Worm (Caenorhabditis elegans): ENCODE data around the gene F27B3.6.

F27B3.6 gene

ce11 chrIII:6578505-6578904, at the start of gene F27B3.6:
Gene F27B3.6 (minus strand): TSS chrIII:6578605.
- TF ChIP-seq ztf-29 (GFP tag; IDR thresholded peaks at IDR 0.05) = no peak
- no peak for TF ChIP-seq ztf-23 (GFP tag; IDR thresholded peaks at IDR 0.05)
- TF ChIP-seq flt-1 (GFP tag; IDR thresholded peaks at IDR 0.05) = no peak
- no peak for TF ChIP-seq cog-1 (tag; optimal IDR thresholded peaks at IDR 0.05)
- TF ChIP-seq T22C8.4 (GFP tag; IDR thresholded peaks at IDR 0.05) = no peak
- no peak for TF ChIP-seq ref-1 (GFP tag; conservative IDR thresholded peaks at IDR 0.05)
- TF ChIP-seq tab-1 (GFP tag; IDR thresholded peaks at IDR 0.05) = no peak
- no peak for TF ChIP-seq med-1 (GFP tag; optimal IDR thresholded peaks at IDR 0.05; ENCODE audit: insufficient read depth)
- no peak for TF ChIP-seq klf-2 (GFP tag; conservative IDR thresholded peaks at IDR 0.05)

ce11 chrIII:6627876-6628275, 49.5 kb upstream of the F27B3.6 start:
- TF ChIP-seq T22C8.4 (GFP tag; IDR thresholded peaks at IDR 0.05) = 0 out of 2 replicates have a peak, but pooled peaks have one; percentile 44

- no peak for TF ChIP-seq flt-1 (GFP tag; IDR thresholded peaks at IDR 0.05)
- no peak for TF ChIP-seq ref-1 (GFP tag; conservative IDR thresholded peaks at IDR 0.05)
- TF ChIP-seq ztf-29 (GFP tag; IDR thresholded peaks at IDR 0.05) = no peak
- no peak for TF ChIP-seq ztf-23 (GFP tag; IDR thresholded peaks at IDR 0.05)
Measured at ce11 chrIII:6625317-6625716, 46.9 kb upstream of the F27B3.6 start.

- TF ChIP-seq ztf-29 (GFP tag; IDR thresholded peaks at IDR 0.05) = no peak
- no peak for TF ChIP-seq klf-2 (GFP tag; conservative IDR thresholded peaks at IDR 0.05)
- TF ChIP-seq flt-1 (GFP tag; IDR thresholded peaks at IDR 0.05) = no peak
- TF ChIP-seq ref-1 (GFP tag; conservative IDR thresholded peaks at IDR 0.05) = no peak
- TF ChIP-seq cog-1 (tag; optimal IDR thresholded peaks at IDR 0.05) = no peak
- no peak for TF ChIP-seq T22C8.4 (GFP tag; IDR thresholded peaks at IDR 0.05)
- no peak for TF ChIP-seq ztf-23 (GFP tag; IDR thresholded peaks at IDR 0.05)
- TF ChIP-seq med-1 (GFP tag; optimal IDR thresholded peaks at IDR 0.05; ENCODE audit: insufficient read depth) = no peak
- TF ChIP-seq tab-1 (GFP tag; IDR thresholded peaks at IDR 0.05) = no peak
Measured at ce11 chrIII:6624872-6625271, 46.5 kb upstream of the F27B3.6 start, which contains the start of gene copd-1. Gene copd-1 (minus strand): TSS chrIII:6624972.

ce11 chrIII:6619952-6620351, 41.5 kb upstream of the F27B3.6 start, which contains the start of gene C13B9.2:
Gene C13B9.2 (plus strand): TSS chrIII:6620252.
- no peak for TF ChIP-seq flt-1 (GFP tag; IDR thresholded peaks at IDR 0.05)
- no peak for TF ChIP-seq ztf-29 (GFP tag; IDR thresholded peaks at IDR 0.05)
- no peak for TF ChIP-seq ref-1 (GFP tag; conservative IDR thresholded peaks at IDR 0.05)
- TF ChIP-seq tab-1 (GFP tag; IDR thresholded peaks at IDR 0.05) = no peak
- TF ChIP-seq klf-2 (GFP tag; conservative IDR thresholded peaks at IDR 0.05) = no peak
- no peak for TF ChIP-seq cog-1 (tag; optimal IDR thresholded peaks at IDR 0.05)
- TF ChIP-seq T22C8.4 (GFP tag; IDR thresholded peaks at IDR 0.05) = no peak
- no peak for TF ChIP-seq ztf-23 (GFP tag; IDR thresholded peaks at IDR 0.05)
- TF ChIP-seq med-1 (GFP tag; optimal IDR thresholded peaks at IDR 0.05; ENCODE audit: insufficient read depth) = no peak

- no peak for TF ChIP-seq ztf-29 (GFP tag; IDR thresholded peaks at IDR 0.05)
- no peak for TF ChIP-seq klf-2 (GFP tag; conservative IDR thresholded peaks at IDR 0.05)
- no peak for TF ChIP-seq cog-1 (tag; optimal IDR thresholded peaks at IDR 0.05)
- no peak for TF ChIP-seq ref-1 (GFP tag; conservative IDR thresholded peaks at IDR 0.05)
- TF ChIP-seq flt-1 (GFP tag; IDR thresholded peaks at IDR 0.05) = no peak
- no peak for TF ChIP-seq tab-1 (GFP tag; IDR thresholded peaks at IDR 0.05)
- TF ChIP-seq med-1 (GFP tag; optimal IDR thresholded peaks at IDR 0.05; ENCODE audit: insufficient read depth) = no peak
- TF ChIP-seq T22C8.4 (GFP tag; IDR thresholded peaks at IDR 0.05) = no peak
- TF ChIP-seq ztf-23 (GFP tag; IDR thresholded peaks at IDR 0.05) = no peak
Measured at ce11 chrIII:6615064-6615463, 36.7 kb upstream of the F27B3.6 start, which contains the start of gene cmtr-2. Gene cmtr-2 (plus strand): TSS chrIII:6615414.

- TF ChIP-seq cog-1 (tag; optimal IDR thresholded peaks at IDR 0.05) (no peak), flt-1 (GFP tag; IDR thresholded peaks at IDR 0.05) (no peak), tab-1 (GFP tag; IDR thresholded peaks at IDR 0.05) (no peak), med-1 (GFP tag; optimal IDR thresholded peaks at IDR 0.05; ENCODE audit: insufficient read depth) (no peak), T22C8.4 (GFP tag; IDR thresholded peaks at IDR 0.05) (no peak), ref-1 (GFP tag; conservative IDR thresholded peaks at IDR 0.05) (no peak), ztf-23 (GFP tag; IDR thresholded peaks at IDR 0.05) (no peak), ztf-29 (GFP tag; IDR thresholded peaks at IDR 0.05) (no peak), klf-2 (GFP tag; conservative IDR thresholded peaks at IDR 0.05) (no peak)
Measured at ce11 chrIII:6612282-6612681, 33.9 kb upstream of the F27B3.6 start, which contains the start of gene ctsa-4.2. Gene ctsa-4.2 (plus strand): TSS chrIII:6612528.

- TF ChIP-seq cog-1 (tag; optimal IDR thresholded peaks at IDR 0.05) (no peak), ztf-23 (GFP tag; IDR thresholded peaks at IDR 0.05) (no peak), med-1 (GFP tag; optimal IDR thresholded peaks at IDR 0.05; ENCODE audit: insufficient read depth) (no peak), flt-1 (GFP tag; IDR thresholded peaks at IDR 0.05) (no peak), tab-1 (GFP tag; IDR thresholded peaks at IDR 0.05) (no peak), ref-1 (GFP tag; conservative IDR thresholded peaks at IDR 0.05) (no peak)
Measured at ce11 chrIII:6610522-6610921, 32.1 kb upstream of the F27B3.6 start, which contains the start of gene srh-40. Gene srh-40 (plus strand): TSS chrIII:6610822.

ce11 chrIII:6608101-6608672, 29.8 kb upstream of the F27B3.6 start, which contains the start of the genes mdh-2 and F20H11.4:
Gene mdh-2 (minus strand): TSS chrIII:6608106.
Gene F20H11.4 (plus strand): TSS chrIII:6608622.
- no peak for TF ChIP-seq flt-1 (GFP tag; IDR thresholded peaks at IDR 0.05)
- no peak for TF ChIP-seq tab-1 (GFP tag; IDR thresholded peaks at IDR 0.05)
- TF ChIP-seq ref-1 (GFP tag; conservative IDR thresholded peaks at IDR 0.05) = no peak
- TF ChIP-seq ztf-29 (GFP tag; IDR thresholded peaks at IDR 0.05) = no peak
- no peak for TF ChIP-seq T22C8.4 (GFP tag; IDR thresholded peaks at IDR 0.05)
- no peak for TF ChIP-seq med-1 (GFP tag; optimal IDR thresholded peaks at IDR 0.05; ENCODE audit: insufficient read depth)
- TF ChIP-seq ztf-23 (GFP tag; IDR thresholded peaks at IDR 0.05) = no peak
- no peak for TF ChIP-seq cog-1 (tag; optimal IDR thresholded peaks at IDR 0.05)
- TF ChIP-seq klf-2 (GFP tag; conservative IDR thresholded peaks at IDR 0.05) = no peak

- TF ChIP-seq ztf-23 (GFP tag; IDR thresholded peaks at IDR 0.05) (no peak), flt-1 (GFP tag; IDR thresholded peaks at IDR 0.05) (no peak), T22C8.4 (GFP tag; IDR thresholded peaks at IDR 0.05) (no peak), ref-1 (GFP tag; conservative IDR thresholded peaks at IDR 0.05) (no peak), med-1 (GFP tag; optimal IDR thresholded peaks at IDR 0.05; ENCODE audit: insufficient read depth) (no peak)
Measured at ce11 chrIII:6607646-6608045, 29.2 kb upstream of the F27B3.6 start.

Measured in whole organism, midembryonic.